Fruit fly (Drosophila melanogaster): ENCODE measurements around the gene CG46465.

CG46465 gene

DNA sequence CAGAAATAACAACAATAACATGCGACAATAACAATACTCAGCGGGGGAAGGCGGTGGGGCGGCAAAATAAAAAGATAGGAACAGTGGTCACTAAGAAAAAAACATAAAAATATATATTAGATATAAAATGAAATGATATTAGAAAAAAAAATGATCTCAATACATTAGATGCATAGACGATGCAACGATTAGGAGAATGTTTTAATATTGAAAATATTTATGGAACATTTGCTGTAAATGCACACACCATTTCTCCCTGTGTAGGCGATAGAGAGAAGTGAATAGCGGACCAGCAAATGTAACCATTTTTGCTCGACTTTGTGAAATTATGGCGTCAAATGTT is 26.1 kb upstream of the CG46465 start (continued):
- TF ChIP-seq CG11762 (GFP tag; optimal IDR thresholded peaks at IDR 0.05; ENCODE audit: insufficient read depth) (peak; percentile 51), Eip75B (GFP tag; optimal IDR thresholded peaks at IDR 0.05) (no peak), CG8632 (GFP tag; optimal IDR thresholded peaks at IDR 0.05) (peak; percentile 32), net (GFP tag; optimal IDR thresholded peaks at IDR 0.05) (peak; percentile 16), Lpt (GFP tag; optimal IDR thresholded peaks at IDR 0.05) (peak; percentile 20), Eip93F (GFP tag; optimal IDR thresholded peaks at IDR 0.05) (no peak), CG9139 (GFP tag; optimal IDR thresholded peaks at IDR 0.05) (no peak), CG16779 (tag; optimal IDR thresholded peaks at IDR 0.05) (no peak), svp (GFP tag) (peak; percentile 63), dsx (GFP tag; optimal IDR thresholded peaks at IDR 0.05; ENCODE audit: poor library complexity, severe bottlenecking) (peak; percentile 5), CG8119 (GFP tag; IDR thresholded peaks at IDR 0.05) (peak; percentile 80), Hr4 (GFP tag; optimal IDR thresholded peaks at IDR 0.05) (peak; percentile 47), topi (GFP tag; optimal IDR thresholded peaks at IDR 0.05) (peak; percentile 44), Hr38 (GFP tag; optimal IDR thresholded peaks at IDR 0.05) (no peak), CG11902 (GFP tag; optimal IDR thresholded peaks at IDR 0.05) (no peak)

dm6 chr2L:18966844-18967243 is 25.5 kb upstream of the CG46465 start:
- TF ChIP-seq fkh (GFP tag; optimal IDR thresholded peaks at IDR 0.05) (no peak), CG15336 (GFP tag; IDR thresholded peaks at IDR 0.05) (peak; percentile 61), CG6276 (GFP tag; optimal IDR thresholded peaks at IDR 0.05) (peak; percentile 4), eg (GFP tag; IDR thresholded peaks at IDR 0.05) (peak; percentile 60; the same call in 2 of the 3 replicates), net (GFP tag; optimal IDR thresholded peaks at IDR 0.05) (peak; percentile 19), ss (GFP tag; optimal IDR thresholded peaks at IDR 0.05) (no peak), acj6 (GFP tag; optimal IDR thresholded peaks at IDR 0.05) (peak; percentile 15), OdsH (GFP tag; optimal IDR thresholded peaks at IDR 0.05) (peak; percentile 5), Blimp-1 (GFP tag; optimal IDR thresholded peaks at IDR 0.05) (peak; percentile 5), topi (GFP tag; optimal IDR thresholded peaks at IDR 0.05) (peak; percentile 5), CG11902 (GFP tag; optimal IDR thresholded peaks at IDR 0.05) (peak; percentile 7), pdm3 (GFP tag; optimal IDR thresholded peaks at IDR 0.05) (no peak), svp (GFP tag) (peak; percentile 70), esn (GFP tag; optimal IDR thresholded peaks at IDR 0.05) (no peak), Met (GFP tag; optimal IDR thresholded peaks at IDR 0.05) (peak; percentile 27), Hr38 (GFP tag; optimal IDR thresholded peaks at IDR 0.05) (no peak), achi (GFP tag; optimal IDR thresholded peaks at IDR 0.05) (peak; percentile 37), CG10631 (GFP tag; optimal IDR thresholded peaks at IDR 0.05) (peak; percentile 22), CG6792 (GFP tag; optimal IDR thresholded peaks at IDR 0.05) (no peak), cyc (GFP tag; optimal IDR thresholded peaks at IDR 0.05) (no peak), CG6808 (GFP tag; optimal IDR thresholded peaks at IDR 0.05) (peak; percentile 8), CG34406 (GFP tag; optimal IDR thresholded peaks at IDR 0.05) (no peak), CG8119 (GFP tag; IDR thresholded peaks at IDR 0.05) (peak; percentile 55; the same call in 2 of the 3 replicates), Hr4 (GFP tag; optimal IDR thresholded peaks at IDR 0.05) (peak; percentile 39), fd59A (GFP tag; optimal IDR thresholded peaks at IDR 0.05) (no peak), Eip93F (GFP tag; optimal IDR thresholded peaks at IDR 0.05) (peak; percentile 44), spab (GFP tag; optimal IDR thresholded peaks at IDR 0.05) (no peak), CG11762 (GFP tag; optimal IDR thresholded peaks at IDR 0.05; ENCODE audit: insufficient read depth) (no peak)

DNA sequence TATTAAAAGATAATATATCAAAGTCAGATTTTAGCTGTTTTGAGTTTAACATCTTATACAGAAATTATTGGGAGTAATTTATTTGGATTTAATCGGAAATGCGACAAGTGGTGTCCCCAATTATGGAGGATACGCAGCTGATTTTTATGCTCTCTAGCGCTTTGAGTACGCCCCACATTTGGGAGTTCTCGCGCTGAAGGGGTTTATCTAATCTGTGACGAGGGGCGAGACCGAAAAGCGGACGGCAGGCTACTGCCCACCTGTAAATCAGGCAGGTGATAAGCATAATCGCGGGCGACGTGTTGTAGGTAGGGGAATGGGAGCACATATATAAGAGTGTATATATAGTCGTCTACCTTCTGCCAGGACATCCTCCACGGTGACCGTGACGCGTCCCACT is 24.4 kb upstream of the CG46465 start:
- TF ChIP-seq CG10669 (GFP tag; optimal IDR thresholded peaks at IDR 0.05) = no peak
- TF ChIP-seq vri (GFP tag; optimal IDR thresholded peaks at IDR 0.05) = peak; percentile 1
- no peak for TF ChIP-seq CG11762 (GFP tag; optimal IDR thresholded peaks at IDR 0.05; ENCODE audit: insufficient read depth)
